Worm (Caenorhabditis elegans) whole organism, late embryonic: ENCODE measurements around the gene pqn-31.
A peak's percentile ranks its signal among the peaks of the same experiment; 100 is the strongest.

ENCODE experiments used
- C08G9.2 ChIP-seq: sonication (generic microtip); optimal IDR thresholded peaks from 2 replicates; lab custom pipeline; 2016; ENCODE audit warnings: mild to moderate bottlenecking, missing genetic modification characterization, moderate library complexity, missing compliant biosample characterization
- C38D4.7 ChIP-seq: fragments of 200-800 bp; sonication (Bioruptor generic); optimal IDR thresholded peaks from 2 replicates; lab custom pipeline; 2018; ENCODE audit warnings: mild to moderate bottlenecking, missing genetic modification characterization, moderate library complexity, missing compliant biosample characterization
- F13H6.1 ChIP-seq: sonication (generic microtip); optimal IDR thresholded peaks from 2 replicates; lab custom pipeline; 2016; ENCODE audit warnings: missing genetic modification characterization, missing compliant biosample characterization
- K02D7.2 ChIP-seq: sonication (generic microtip); optimal IDR thresholded peaks from 2 replicates; lab custom pipeline; 2017; ENCODE audit warnings: mild to moderate bottlenecking, missing genetic modification characterization, missing compliant biosample characterization
- K09A11.1 ChIP-seq: sonication (generic microtip); optimal IDR thresholded peaks from 2 replicates; lab custom pipeline; 2017; ENCODE audit warnings: antibody characterized with exemption, mild to moderate bottlenecking, missing genetic modification characterization, missing compliant biosample characterization; ENCODE audit not compliant: insufficient read depth
- T23F11.4 ChIP-seq: fragments of 200-800 bp; sonication (Bioruptor generic); optimal IDR thresholded peaks from 2 replicates; lab custom pipeline; 2018; ENCODE audit warnings: mild to moderate bottlenecking, missing genetic modification characterization, missing compliant biosample characterization
- Y22D7AL.16 ChIP-seq: sonication (generic microtip); optimal IDR thresholded peaks from 2 replicates; lab custom pipeline; 2016; ENCODE audit warnings: missing genetic modification characterization, missing compliant biosample characterization
- ahr-1 ChIP-seq: sonication (generic microtip); optimal IDR thresholded peaks from 2 replicates; lab custom pipeline; 2016; ENCODE audit warnings: missing genetic modification characterization, missing compliant biosample characterization
- ceh-18 ChIP-seq: sonication (generic microtip); optimal IDR thresholded peaks from 2 replicates; lab custom pipeline; 2016; ENCODE audit warnings: missing genetic modification characterization, missing compliant biosample characterization
- ceh-24 ChIP-seq: sonication (generic microtip); optimal IDR thresholded peaks from 2 replicates; lab custom pipeline; 2016; ENCODE audit warnings: mild to moderate bottlenecking, missing genetic modification characterization, missing compliant biosample characterization
- ceh-30 ChIP-seq: fragments of 150-350 bp; optimal IDR thresholded peaks from 2 replicates; lab custom pipeline; 2014; ENCODE audit warnings: missing biosample characterization, missing genetic modification characterization
- ceh-48 ChIP-seq: sonication (generic microtip); optimal IDR thresholded peaks from 2 replicates; lab custom pipeline; 2016; ENCODE audit warnings: missing genetic modification characterization, inconsistent platforms, missing compliant biosample characterization
- ceh-6 ChIP-seq: fragments of 200-800 bp; sonication (Bioruptor generic); optimal IDR thresholded peaks from 2 replicates; lab custom pipeline; 2018; ENCODE audit warnings: mild to moderate bottlenecking, missing genetic modification characterization, missing compliant biosample characterization
- ceh-9 ChIP-seq: sonication (generic microtip); optimal IDR thresholded peaks from 2 replicates; lab custom pipeline; 2016; ENCODE audit warnings: mild to moderate bottlenecking, missing genetic modification characterization, inconsistent platforms, missing compliant biosample characterization
- dmd-4 ChIP-seq: sonication (generic microtip); optimal IDR thresholded peaks from 2 replicates; lab custom pipeline; 2016; ENCODE audit warnings: borderline replicate concordance, missing genetic modification characterization, missing compliant biosample characterization
- dve-1 ChIP-seq: sonication (generic microtip); optimal IDR thresholded peaks from 2 replicates; lab custom pipeline; 2017; ENCODE audit warnings: antibody characterized with exemption, mild to moderate bottlenecking, missing genetic modification characterization, missing compliant biosample characterization
- elt-2 ChIP-seq: sonication (generic microtip); optimal IDR thresholded peaks from 2 replicates; lab custom pipeline; 2016; ENCODE audit warnings: missing genetic modification reagents, missing genetic modification characterization, missing compliant biosample characterization
- eyg-1 ChIP-seq: sonication (generic microtip); optimal IDR thresholded peaks from 2 replicates; lab custom pipeline; 2016; ENCODE audit warnings: missing genotype, missing genetic modification characterization, missing compliant biosample characterization
- fax-1 ChIP-seq: sonication (generic microtip); optimal IDR thresholded peaks from 2 replicates; lab custom pipeline; 2016; ENCODE audit warnings: missing genotype, missing genetic modification characterization, missing compliant biosample characterization
- gmeb-2 ChIP-seq: sonication (generic microtip); optimal IDR thresholded peaks from 2 replicates; lab custom pipeline; 2016; ENCODE audit warnings: missing genetic modification characterization, inconsistent platforms, missing compliant biosample characterization
- hlh-13 ChIP-seq: fragments of 200-800 bp; sonication (Bioruptor generic); optimal IDR thresholded peaks from 2 replicates; lab custom pipeline; 2018; ENCODE audit warnings: mild to moderate bottlenecking, missing genetic modification characterization, missing compliant biosample characterization
- hlh-15 ChIP-seq: sonication (generic microtip); optimal IDR thresholded peaks from 2 replicates; lab custom pipeline; 2016; ENCODE audit warnings: missing genetic modification characterization, missing compliant biosample characterization
- hlh-30 ChIP-seq: sonication (generic microtip); optimal IDR thresholded peaks from 2 replicates; lab custom pipeline; 2017; ENCODE audit warnings: antibody characterized with exemption, missing genetic modification characterization, missing compliant biosample characterization; ENCODE audit not compliant: insufficient read depth
- hlh-8 ChIP-seq: sonication (generic microtip); optimal IDR thresholded peaks from 2 replicates; lab custom pipeline; 2016; ENCODE audit warnings: missing genotype, missing genetic modification characterization, missing compliant biosample characterization
- lim-6 ChIP-seq: sonication (generic microtip); optimal IDR thresholded peaks from 2 replicates; lab custom pipeline; 2016; ENCODE audit warnings: missing genetic modification characterization, missing compliant biosample characterization
- lin-11 ChIP-seq: fragments of 200-800 bp; sonication (Bioruptor generic); optimal IDR thresholded peaks from 2 replicates; lab custom pipeline; 2018; ENCODE audit warnings: mild to moderate bottlenecking, missing genetic modification characterization, missing compliant biosample characterization
- madf-2 ChIP-seq: sonication (generic microtip); optimal IDR thresholded peaks from 2 replicates; lab custom pipeline; 2017; ENCODE audit warnings: missing genetic modification characterization, missing compliant biosample characterization
- mec-3 ChIP-seq: sonication (generic microtip); optimal IDR thresholded peaks from 2 replicates; lab custom pipeline; 2016; ENCODE audit warnings: borderline replicate concordance, missing genetic modification characterization, missing compliant biosample characterization
- odd-2 ChIP-seq: sonication (generic microtip); optimal IDR thresholded peaks from 2 replicates; lab custom pipeline; 2017; ENCODE audit warnings: antibody characterized with exemption, mild to moderate bottlenecking, missing genetic modification characterization, missing compliant biosample characterization
- pag-3 ChIP-seq: sonication (generic microtip); optimal IDR thresholded peaks from 2 replicates; lab custom pipeline; 2016; ENCODE audit warnings: missing compliant biosample characterization, missing genetic modification characterization, borderline replicate concordance
- pat-9 ChIP-seq: fragments of 200-800 bp; sonication (Bioruptor generic); optimal IDR thresholded peaks from 2 replicates; lab custom pipeline; 2018; ENCODE audit warnings: mild to moderate bottlenecking, missing genetic modification characterization, moderate library complexity, missing compliant biosample characterization
- pha-4 ChIP-seq: fragments of 150-350 bp; optimal IDR thresholded peaks from 2 replicates; lab custom pipeline; 2018; ENCODE audit warnings: missing biosample characterization, missing genetic modification reagents, missing genetic modification characterization
- pqm-1 ChIP-seq: sonication (generic microtip); optimal IDR thresholded peaks from 2 replicates; lab custom pipeline; 2016; ENCODE audit warnings: missing genetic modification characterization, missing compliant biosample characterization
- rnt-1 ChIP-seq: sonication (generic microtip); optimal IDR thresholded peaks from 2 replicates; lab custom pipeline; 2016; ENCODE audit warnings: missing genetic modification characterization, missing compliant biosample characterization
- sdc-2 ChIP-seq: sonication (generic microtip); optimal IDR thresholded peaks from 2 replicates; lab custom pipeline; 2016; ENCODE audit warnings: missing genotype, missing genetic modification characterization, missing compliant biosample characterization
- sox-2 ChIP-seq: fragments of 200-800 bp; sonication (Bioruptor generic); IDR thresholded peaks from 2 replicates; pipeline ENCODE4 v1.3.6; 2022; ENCODE audit warnings: missing genetic modification reagents, missing genetic modification characterization, missing compliant biosample characterization
- syd-9 ChIP-seq: sonication (generic microtip); optimal IDR thresholded peaks from 2 replicates; lab custom pipeline; 2016; ENCODE audit warnings: mild to moderate bottlenecking, missing genetic modification characterization, moderate library complexity, missing compliant biosample characterization
- tbx-2 ChIP-seq: sonication (generic microtip); optimal IDR thresholded peaks from 2 replicates; lab custom pipeline; 2016; ENCODE audit warnings: missing genetic modification characterization, missing compliant biosample characterization
- ttx-3 ChIP-seq: sonication (generic microtip); optimal IDR thresholded peaks from 2 replicates; lab custom pipeline; 2016; ENCODE audit warnings: missing genetic modification reagents, missing genetic modification characterization, missing compliant biosample characterization
- unc-3 ChIP-seq, 2 experiments: fragments of 200-800 bp in 1 of 2; sonication (Bioruptor generic) in 1 of 2; sonication (generic microtip) in 1 of 2; conservative IDR thresholded peaks in 1 of 2; optimal IDR thresholded peaks in 1 of 2; 2 replicates each; pipeline versions ENCODE4 v1.3.6 to Lab custom; 2016 to 2022; ENCODE audit warnings: missing compliant biosample characterization in 2 of 2, missing genetic modification characterization in 2 of 2, missing genetic modification reagents in 1 of 2
- unc-42 ChIP-seq: sonication (generic microtip); optimal IDR thresholded peaks from 2 replicates; lab custom pipeline; 2016; ENCODE audit warnings: missing genotype, missing genetic modification characterization, missing compliant biosample characterization
- unc-55 ChIP-seq: sonication (generic microtip); optimal IDR thresholded peaks from 2 replicates; lab custom pipeline; 2017; ENCODE audit warnings: missing biosample characterization, missing genetic modification reagents, missing genetic modification characterization
- unc-86 ChIP-seq: sonication (generic microtip); optimal IDR thresholded peaks from 2 replicates; lab custom pipeline; 2016; ENCODE audit warnings: missing genetic modification characterization, missing compliant biosample characterization
- zip-5 ChIP-seq: sonication (generic microtip); optimal IDR thresholded peaks from 2 replicates; lab custom pipeline; 2016; ENCODE audit warnings: missing genetic modification characterization, missing compliant biosample characterization
- ztf-16 ChIP-seq: sonication (generic microtip); optimal IDR thresholded peaks from 2 replicates; lab custom pipeline; 2017; ENCODE audit warnings: missing genetic modification characterization, missing compliant biosample characterization

Gene pqn-31

ce11 chrV:9082350-9082749 lies 27.0 kb upstream of the pqn-31 start:
- no peak for TF ChIP-seq hlh-13
- TF ChIP-seq fax-1: no peak
- no peak for TF ChIP-seq zip-5 (tag; lab: Kevin White, UChicago)
- TF ChIP-seq pqm-1 (tag; lab: Kevin White, UChicago): no peak
- no peak for TF ChIP-seq sox-2
- no peak for TF ChIP-seq syd-9 (tag; lab: Kevin White, UChicago)
- no peak for TF ChIP-seq mec-3
- no peak for TF ChIP-seq ztf-16 (tag; lab: Kevin White, UChicago)
- TF ChIP-seq, all 69 proteins: peak for 0

- TF ChIP-seq ahr-1 (tag; lab: Kevin White, UChicago) (no peak), C38D4.7 (GFP tag; lab: Kevin White, UChicago) (no peak), unc-86 (tag; lab: Kevin White, UChicago) (no peak), mec-3 (no peak), ceh-9 (tag; lab: Kevin White, UChicago) (no peak), odd-2 (no peak), ceh-6 (no peak), sox-2 (no peak), sdc-2 (tag; lab: Kevin White, UChicago) (no peak), gmeb-2 (tag; lab: Kevin White, UChicago) (no peak), hlh-30 (no peak), F13H6.1 (tag; lab: Kevin White, UChicago) (no peak), lim-6 (tag; lab: Kevin White, UChicago) (no peak), eyg-1 (no peak), Y22D7AL.16 (tag; lab: Kevin White, UChicago) (no peak), fax-1 (no peak), lin-11 (tag; lab: Kevin White, UChicago) (no peak), zip-5 (tag; lab: Kevin White, UChicago) (no peak)
Measured at ce11 chrV:9084252-9084651, 25.1 kb upstream of the pqn-31 start.

DNA sequence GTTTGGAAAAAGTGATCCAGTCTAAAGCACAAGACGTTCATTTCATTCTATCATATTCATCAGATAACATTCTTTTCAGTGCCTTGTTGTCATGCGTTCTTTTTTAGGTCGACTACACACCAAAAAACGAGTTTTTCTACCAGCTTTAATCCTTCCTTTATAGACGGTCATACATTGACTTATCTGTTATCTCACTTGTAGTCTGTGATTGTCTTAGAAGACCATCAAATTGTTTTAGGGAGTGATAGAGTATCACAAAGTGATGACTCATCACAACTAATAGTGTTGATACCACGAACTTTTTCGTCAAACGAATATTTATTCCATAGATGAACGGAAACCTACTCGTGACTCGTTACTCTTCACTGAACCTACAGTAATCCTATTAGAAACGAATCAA lies 23.5 kb upstream of the pqn-31 start:
- TF ChIP-seq T23F11.4 (GFP tag; lab: Kevin White, UChicago): no peak
- TF ChIP-seq ceh-48: no peak
- no peak for TF ChIP-seq ceh-6
- no peak for TF ChIP-seq ceh-18
- no peak for TF ChIP-seq Y22D7AL.16 (tag; lab: Kevin White, UChicago)
- TF ChIP-seq pha-4 (tag; lab: Kevin White, UChicago): no peak
- no peak for TF ChIP-seq hlh-8 (tag; lab: Kevin White, UChicago)
- TF ChIP-seq dve-1 (tag; lab: Kevin White, UChicago): no peak
- TF ChIP-seq unc-86 (tag; lab: Kevin White, UChicago): no peak
- no peak for TF ChIP-seq ztf-16 (tag; lab: Kevin White, UChicago)
- TF ChIP-seq, all 69 proteins: peak for 0

DNA sequence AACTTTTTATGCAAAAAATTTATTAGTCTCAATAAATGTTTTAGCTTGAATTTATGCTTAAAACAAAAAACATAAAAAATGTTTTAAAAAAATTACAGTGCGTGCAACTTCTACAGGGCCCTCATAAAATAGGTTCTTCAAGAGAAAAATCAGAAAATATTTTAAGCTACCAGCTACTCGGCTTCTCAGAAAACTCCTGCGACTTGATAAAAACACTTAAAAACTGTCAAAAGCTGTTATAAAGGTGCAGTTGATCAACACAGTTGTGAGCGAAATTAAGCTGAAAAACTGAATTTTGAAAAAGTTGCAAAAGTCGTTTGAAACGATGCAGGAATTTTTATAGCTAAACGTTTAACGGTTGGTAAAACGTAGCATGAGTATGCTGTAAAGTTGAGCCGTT lies 20.6 kb upstream of the pqn-31 start:
- TF ChIP-seq C08G9.2 (tag; lab: Kevin White, UChicago) (no peak), gmeb-2 (tag; lab: Kevin White, UChicago) (peak; percentile 13), hlh-13 (no peak), pha-4 (tag; lab: Kevin White, UChicago) (no peak), K02D7.2 (no peak), pat-9 (tag; lab: Kevin White, UChicago) (no peak), ttx-3 (tag; lab: Kevin White, UChicago) (no peak), dve-1 (tag; lab: Kevin White, UChicago) (no peak), hlh-15 (tag; lab: Kevin White, UChicago) (no peak), ceh-30 (tag; lab: Kevin White, UChicago) (peak; percentile 97), syd-9 (tag; lab: Kevin White, UChicago) (no peak), unc-42 (tag; lab: Kevin White, UChicago) (no peak), unc-55 (GFP tag; lab: Kevin White, UChicago) (no peak), ceh-24 (tag; lab: Kevin White, UChicago) (peak; percentile 1), tbx-2 (tag; lab: Kevin White, UChicago) (no peak), rnt-1 (tag; lab: Kevin White, UChicago) (peak; percentile 14), pag-3 (tag; lab: Kevin White, UChicago) (no peak), lin-11 (tag; lab: Kevin White, UChicago) (no peak), ceh-6 (no peak), dmd-4 (tag; lab: Kevin White, UChicago) (no peak), K09A11.1 (tag; lab: Kevin White, UChicago) (no peak), unc-86 (tag; lab: Kevin White, UChicago) (no peak), eyg-1 (no peak), madf-2 (tag; lab: Kevin White, UChicago) (no peak), unc-3 (GFP tag; conservative IDR thresholded peaks at IDR 0.05; lab: Robert Waterston, UW) (no peak), unc-3 (tag; optimal IDR thresholded peaks at IDR 0.05; lab: Kevin White, UChicago) (no peak), pqm-1 (tag; lab: Kevin White, UChicago) (no peak), T23F11.4 (GFP tag; lab: Kevin White, UChicago) (peak; percentile 59), elt-2 (tag; lab: Kevin White, UChicago) (no peak)
